Worm (Caenorhabditis elegans): Measurements from ENCODE around the gene vps-37.
A peak's percentile ranks its signal among the peaks of the same experiment; 100 is the strongest.

The vps-37 gene

DNA sequence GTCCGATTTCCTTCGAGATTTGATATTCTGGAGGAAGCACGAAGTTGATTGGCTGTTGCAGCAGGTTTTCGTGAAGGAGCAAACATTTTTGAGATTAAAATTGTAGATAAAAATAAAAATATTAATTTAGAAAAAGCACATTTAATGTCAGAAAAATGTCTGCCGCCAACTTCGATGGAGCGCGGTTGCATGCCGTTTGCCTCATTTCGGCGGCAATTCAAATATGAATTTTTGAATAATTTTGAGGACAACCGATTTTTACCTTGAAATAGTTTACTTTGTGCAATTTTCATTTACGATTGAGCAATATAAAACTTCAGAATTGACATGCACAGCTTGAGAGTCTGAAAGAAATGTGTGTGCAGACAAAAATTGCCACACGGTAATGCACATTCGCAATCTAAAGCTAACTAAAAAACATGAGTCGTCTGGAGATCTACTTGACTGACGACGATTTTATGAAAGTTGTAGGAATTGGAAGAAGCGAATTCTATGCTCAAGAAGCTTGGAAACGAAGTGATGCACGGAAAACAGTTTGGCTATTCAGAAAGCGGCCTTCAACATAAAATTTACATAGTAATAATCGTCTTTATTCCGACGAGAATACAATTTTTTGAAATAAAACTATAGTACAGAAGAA is 4.0 kb downstream of the vps-37 start, which contains the start of gene zhit-1:
Gene zhit-1 (minus strand): TSS at position 161 of the 640 bp plus-strand sequence.
- TF ChIP-seq bed-3 (GFP tag; optimal IDR thresholded peaks at IDR 0.05) (no peak), mep-1 (tag; optimal IDR thresholded peaks at IDR 0.05) (peak; percentile 28)

DNA sequence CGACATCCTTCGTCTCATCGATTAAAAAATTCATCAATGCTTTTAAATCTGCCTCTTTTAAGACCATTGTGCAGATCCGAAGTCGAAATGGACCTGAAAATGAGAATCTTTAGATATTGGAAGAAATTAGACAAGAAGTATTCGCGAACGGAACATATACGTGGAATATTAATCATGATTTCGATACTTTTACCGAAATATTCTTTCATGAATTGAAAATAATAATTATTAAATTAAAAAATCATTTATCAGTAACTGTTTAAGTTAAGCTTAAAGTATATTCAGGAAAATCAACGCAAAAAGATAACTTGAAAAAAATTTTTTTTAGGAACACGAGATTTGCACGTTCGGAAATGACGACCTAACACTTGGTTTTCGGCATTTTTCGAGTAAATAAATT is 8.8 kb downstream of the vps-37 start, which contains the start of gene CD4.8:
Gene CD4.8 (minus strand): TSS at position 101 of the 400 bp plus-strand sequence.
- TF ChIP-seq lin-32 (GFP tag; optimal IDR thresholded peaks at IDR 0.05) (no peak), snpc-4 (tag; optimal IDR thresholded peaks at IDR 0.05) (no peak), nhr-237 (tag; optimal IDR thresholded peaks at IDR 0.05) (no peak), zip-8 (tag; optimal IDR thresholded peaks at IDR 0.05) (no peak)

DNA sequence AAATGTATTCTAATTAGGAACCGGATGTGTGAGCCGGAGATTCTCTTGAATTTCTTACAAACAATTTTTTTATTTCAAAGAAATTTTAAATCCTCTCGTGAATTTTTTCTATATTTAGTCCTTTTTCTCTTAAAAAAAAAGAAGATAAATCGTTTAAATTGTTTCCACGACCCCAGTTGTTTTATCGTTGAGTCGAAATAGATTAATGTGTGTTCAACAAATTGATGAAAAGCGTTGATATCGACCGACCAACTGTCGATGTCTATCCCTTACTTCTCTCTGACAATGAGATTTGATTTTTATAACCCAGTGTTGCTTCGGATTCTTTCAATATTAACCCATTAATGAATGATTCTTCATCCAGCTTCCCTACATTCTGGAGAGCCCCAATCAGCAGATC is 13.8 kb downstream of the vps-37 start, which contains the start of gene CD4.1:
Gene CD4.1 (plus strand): TSS at position 301 of the 400 bp plus-strand sequence.
- TF ChIP-seq drap-1 (GFP tag; optimal IDR thresholded peaks at IDR 0.05) (no peak), hlh-1 (tag; optimal IDR thresholded peaks at IDR 0.05) (peak; percentile 12)

DNA sequence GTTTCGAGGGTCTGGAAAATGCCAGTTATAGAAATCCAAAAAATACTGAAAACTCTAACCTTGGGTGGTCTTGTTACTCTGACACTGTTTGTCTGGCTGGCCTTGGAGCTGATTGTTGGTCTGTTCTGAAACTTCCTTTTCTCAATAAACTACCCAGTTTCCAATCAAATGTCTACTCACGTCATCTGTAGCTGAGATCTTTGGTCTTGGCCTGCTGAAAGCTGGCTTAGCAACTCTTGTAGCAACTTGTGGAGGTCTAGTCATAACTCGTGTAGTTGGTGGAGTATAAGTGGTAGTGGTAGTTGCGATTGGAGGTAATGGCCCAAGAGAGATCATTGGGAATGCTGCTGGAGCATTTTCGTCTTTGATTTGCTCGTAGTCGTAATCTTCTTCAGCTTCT is 17.7 kb downstream of the vps-37 start:
- TF ChIP-seq mab-5 (tag; optimal IDR thresholded peaks at IDR 0.05) (no peak), elt-1 (tag; optimal IDR thresholded peaks at IDR 0.05; ENCODE audit: borderline replicate concordance, insufficient read depth) (no peak), unc-120 (tag; optimal IDR thresholded peaks at IDR 0.05; ENCODE audit: poor library complexity, severe bottlenecking) (no peak), sptf-1 (tag; optimal IDR thresholded peaks at IDR 0.05) (no peak), ztf-11 (tag; optimal IDR thresholded peaks at IDR 0.05) (no peak), hlh-1 (tag; optimal IDR thresholded peaks at IDR 0.05) (no peak), lsy-2 (tag; optimal IDR thresholded peaks at IDR 0.05) (no peak), sem-2 (GFP tag; optimal IDR thresholded peaks at IDR 0.05) (no peak), ceh-43 (GFP tag; optimal IDR thresholded peaks at IDR 0.05) (no peak), blmp-1 (tag; optimal IDR thresholded peaks at IDR 0.05) (no peak)

DNA sequence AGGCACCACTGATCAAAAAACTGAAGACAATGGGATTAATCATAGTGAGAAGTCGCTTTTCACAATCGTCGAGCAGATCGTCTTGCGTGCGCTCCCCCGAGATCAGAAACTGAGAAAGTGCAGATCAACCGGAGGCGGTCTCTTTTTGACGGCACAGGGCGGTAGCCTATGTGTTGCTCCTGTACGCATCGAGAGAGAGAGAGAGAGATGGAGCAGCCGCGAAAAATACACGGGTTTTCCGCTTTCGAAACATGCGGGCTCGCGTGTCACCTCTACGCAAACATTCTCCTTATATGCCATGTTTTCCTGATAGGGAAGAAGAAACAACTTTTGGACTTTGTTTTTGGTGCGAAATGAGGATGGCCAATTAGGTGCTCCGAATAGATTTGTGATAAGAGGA is 20.6 kb downstream of the vps-37 start, which contains the start of gene lrpc-1:
Gene lrpc-1 (minus strand): TSS at position 101 of the 400 bp plus-strand sequence.
- TF ChIP-seq zip-8 (tag; optimal IDR thresholded peaks at IDR 0.05) (no peak), ham-2 (GFP tag; optimal IDR thresholded peaks at IDR 0.05) (no peak), pha-4 (tag; optimal IDR thresholded peaks at IDR 0.05) (no peak), nhr-76 (tag; optimal IDR thresholded peaks at IDR 0.05) (no peak), hlh-1 (tag; optimal IDR thresholded peaks at IDR 0.05) (no peak), flh-1 (GFP tag; optimal IDR thresholded peaks at IDR 0.05) (no peak), nhr-28 (tag; optimal IDR thresholded peaks at IDR 0.05) (no peak), ces-1 (GFP tag; optimal IDR thresholded peaks at IDR 0.05) (no peak), ceh-43 (GFP tag; optimal IDR thresholded peaks at IDR 0.05) (no peak), snpc-4 (tag; optimal IDR thresholded peaks at IDR 0.05) (no peak)

DNA sequence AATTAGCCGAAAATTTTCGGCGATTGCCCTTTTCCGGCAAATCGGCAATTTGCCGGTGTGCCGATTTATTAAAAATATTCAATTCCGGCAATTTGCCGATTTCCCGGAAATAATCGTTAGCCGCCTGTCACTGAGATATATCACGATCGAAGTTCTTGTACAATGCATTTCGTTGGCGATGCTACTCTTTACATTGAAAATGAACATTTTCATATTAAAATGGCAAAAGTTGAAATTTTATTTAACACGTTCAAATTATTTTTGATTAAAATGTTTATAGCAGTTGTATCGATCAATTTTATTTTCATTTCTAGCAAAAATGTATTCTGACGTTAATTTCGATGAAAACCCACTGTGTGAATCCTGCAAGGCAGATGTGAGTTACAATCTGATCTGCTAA is 22.2 kb downstream of the vps-37 start, which contains the start of gene M03E7.3:
Gene M03E7.3 (plus strand): TSS at position 301 of the 400 bp plus-strand sequence.
- no peak for TF ChIP-seq unc-120 (tag; optimal IDR thresholded peaks at IDR 0.05; ENCODE audit: poor library complexity, severe bottlenecking)
- TF ChIP-seq nhr-237 (tag; optimal IDR thresholded peaks at IDR 0.05), result no peak
- TF ChIP-seq nhr-28 (tag; optimal IDR thresholded peaks at IDR 0.05), result no peak
- no peak for TF ChIP-seq drap-1 (GFP tag; optimal IDR thresholded peaks at IDR 0.05)
- TF ChIP-seq pha-4 (tag; optimal IDR thresholded peaks at IDR 0.05), result no peak
- TF ChIP-seq unc-39 (tag; optimal IDR thresholded peaks at IDR 0.05), result no peak
- TF ChIP-seq blmp-1 (tag; optimal IDR thresholded peaks at IDR 0.05), result no peak
- TF ChIP-seq ceh-83 (GFP tag; optimal IDR thresholded peaks at IDR 0.05), result no peak
- no peak for TF ChIP-seq nhr-12 (tag; optimal IDR thresholded peaks at IDR 0.05)
- no peak for TF ChIP-seq elt-3 (tag; optimal IDR thresholded peaks at IDR 0.05)
- TF ChIP-seq mls-2 (tag; optimal IDR thresholded peaks at IDR 0.05), result no peak
- TF ChIP-seq lin-13 (tag; optimal IDR thresholded peaks at IDR 0.05), result no peak
- TF ChIP-seq ham-2 (GFP tag; optimal IDR thresholded peaks at IDR 0.05), result no peak
- TF ChIP-seq mab-5 (tag; optimal IDR thresholded peaks at IDR 0.05), result no peak
- TF ChIP-seq ceh-43 (GFP tag; optimal IDR thresholded peaks at IDR 0.05), result no peak
- no peak for TF ChIP-seq elt-1 (tag; optimal IDR thresholded peaks at IDR 0.05; ENCODE audit: borderline replicate concordance, insufficient read depth)
- no peak for TF ChIP-seq hlh-1 (tag; optimal IDR thresholded peaks at IDR 0.05)
- TF ChIP-seq M03D4.4 (tag; optimal IDR thresholded peaks at IDR 0.05), result no peak

Measured in whole organism, mixed stage, embryonic.